Fruit fly (Drosophila melanogaster) whole organism, embryonic: Measurements from ENCODE around the gene LysRS.

ENCODE experiments used
- ATbp ChIP-seq: fragments of 200-800 bp; sonication (Bioruptor generic); optimal IDR thresholded peaks from 2 replicates; lab custom pipeline; 2017; ENCODE audit warnings: missing biosample characterization, mild to moderate bottlenecking, missing genetic modification characterization, missing genetic modification reagents
- Antp ChIP-seq: fragments of 200-800 bp; sonication (Bioruptor generic); optimal IDR thresholded peaks from 3 replicates; lab custom pipeline; 2016; ENCODE audit warnings: missing biosample characterization, missing genetic modification characterization
- Asciz ChIP-seq: fragments of 200-800 bp; sonication (Bioruptor generic); optimal IDR thresholded peaks from 2 replicates; lab custom pipeline; 2017; ENCODE audit warnings: missing biosample characterization, mild to moderate bottlenecking, missing genetic modification characterization, missing genetic modification reagents
- CG10959 ChIP-seq: fragments of 200-800 bp; sonication (Bioruptor generic); IDR thresholded peaks from 2 replicates; pipeline ENCODE4 v1.3.6; 2022; ENCODE audit warnings: missing biosample characterization, missing genetic modification characterization
- CG11093 ChIP-seq: fragments of 200-800 bp; sonication (Bioruptor generic); IDR thresholded peaks from 3 replicates; pipeline ENCODE4 v1.3.6; 2022; ENCODE audit warnings: missing biosample characterization, missing genetic modification characterization
- CG1233 ChIP-seq: fragments of 200-800 bp; sonication (Bioruptor generic); optimal IDR thresholded peaks from 4 replicates; lab custom pipeline; 2018; ENCODE audit warnings: missing biosample characterization, mild to moderate bottlenecking, missing genetic modification characterization
- CG12391 ChIP-seq: fragments of 200-800 bp; sonication (Bioruptor generic); optimal IDR thresholded peaks from 3 replicates; lab custom pipeline; 2018; ENCODE audit warnings: missing biosample characterization, mild to moderate bottlenecking, missing genetic modification characterization, moderate library complexity
- CG12744 ChIP-seq: fragments of 200-800 bp; sonication (Bioruptor generic); optimal IDR thresholded peaks from 2 replicates; lab custom pipeline; 2016; ENCODE audit warnings: missing biosample characterization, missing genetic modification characterization
- CG12942 ChIP-seq: fragments of 200-800 bp; sonication (Bioruptor generic); optimal IDR thresholded peaks from 3 replicates; lab custom pipeline; 2016; ENCODE audit warnings: missing biosample characterization, missing genetic modification characterization
- CG16779 ChIP-seq: fragments of 200-800 bp; sonication (Bioruptor generic); IDR thresholded peaks from 2 replicates; pipeline ENCODE4 v1.3.6; 2022; ENCODE audit warnings: missing biosample characterization, missing genetic modification characterization
- CG16815 ChIP-seq: fragments of 200-800 bp; sonication (Bioruptor generic); optimal IDR thresholded peaks from 3 replicates; lab custom pipeline; 2017; ENCODE audit warnings: missing biosample characterization, mild to moderate bottlenecking, missing genetic modification characterization
- CG16863 ChIP-seq: fragments of 200-800 bp; sonication (Bioruptor generic); optimal IDR thresholded peaks from 3 replicates; lab custom pipeline; 2016; ENCODE audit warnings: missing biosample characterization, missing genetic modification characterization
- CG17186 ChIP-seq: fragments of 200-800 bp; sonication (Bioruptor generic); optimal IDR thresholded peaks from 3 replicates; lab custom pipeline; 2017; ENCODE audit warnings: missing biosample characterization, missing genetic modification reagents, missing genetic modification characterization
- CG17829 ChIP-seq: fragments of 200-800 bp; optimal IDR thresholded peaks from 2 replicates; lab custom pipeline; 2019; ENCODE audit warnings: missing biosample characterization, mild to moderate bottlenecking, missing genetic modification characterization, moderate library complexity
- CG3838 ChIP-seq: fragments of 200-800 bp; sonication (Bioruptor generic); optimal IDR thresholded peaks from 3 replicates; lab custom pipeline; 2016; ENCODE audit warnings: missing biosample characterization, missing genetic modification characterization
- CG3995 ChIP-seq: fragments of 200-800 bp; sonication (Bioruptor generic); optimal IDR thresholded peaks from 3 replicates; lab custom pipeline; 2016; ENCODE audit warnings: missing biosample characterization, missing genetic modification characterization
- CG5245 ChIP-seq: fragments of 200-800 bp; sonication (Bioruptor generic); optimal IDR thresholded peaks from 3 replicates; lab custom pipeline; 2016; ENCODE audit warnings: missing biosample characterization, missing genetic modification characterization
- CG7556 ChIP-seq: fragments of 200-800 bp; sonication (Bioruptor generic); optimal IDR thresholded peaks from 2 replicates; lab custom pipeline; 2017; ENCODE audit warnings: missing biosample characterization, mild to moderate bottlenecking, missing genetic modification characterization
- CG7987 ChIP-seq: fragments of 200-800 bp; sonication (Bioruptor generic); optimal IDR thresholded peaks from 2 replicates; lab custom pipeline; 2018; ENCODE audit warnings: missing biosample characterization, mild to moderate bottlenecking, missing genetic modification characterization, moderate library complexity
- CG8290 ChIP-seq, 3 experiments: fragments of 200-800 bp; sonication (Bioruptor generic); optimal IDR thresholded peaks; 2 replicates each; lab custom pipeline; 2016 to 2019; ENCODE audit warnings: missing biosample characterization in 3 of 3, missing genetic modification characterization in 3 of 3, mild to moderate bottlenecking in 2 of 3, moderate library complexity in 1 of 3
- CG9876 ChIP-seq: fragments of 200-800 bp; sonication (Bioruptor generic); optimal IDR thresholded peaks from 2 replicates; lab custom pipeline; 2016; ENCODE audit warnings: missing biosample characterization, missing genetic modification characterization
- CG9932 ChIP-seq: fragments of 200-800 bp; sonication (Bioruptor generic); IDR thresholded peaks from 2 replicates; pipeline ENCODE4 v1.3.6; 2022; ENCODE audit warnings: missing biosample characterization, missing genetic modification characterization
- D19A ChIP-seq: fragments of 200-800 bp; optimal IDR thresholded peaks from 3 replicates; lab custom pipeline; 2019; ENCODE audit warnings: missing biosample characterization, mild to moderate bottlenecking, missing genetic modification characterization, moderate library complexity
- Doc3 ChIP-seq: fragments of 200-800 bp; sonication (Bioruptor generic); IDR thresholded peaks from 3 replicates; pipeline ENCODE4 v1.3.6; 2022; ENCODE audit warnings: missing biosample characterization, missing genetic modification characterization; ENCODE audit not compliant: partially characterized antibody
- Fer1 ChIP-seq: fragments of 200-800 bp; sonication (Bioruptor generic); optimal IDR thresholded peaks from 2 replicates; lab custom pipeline; 2017; ENCODE audit warnings: missing biosample characterization, mild to moderate bottlenecking, missing genetic modification characterization
- Gug ChIP-seq: fragments of 200-800 bp; sonication (Bioruptor generic); IDR thresholded peaks from 4 replicates; pipeline ENCODE4 v1.3.6; 2022; ENCODE audit warnings: missing biosample characterization, missing genetic modification characterization
- HLH4C ChIP-seq: fragments of 200-800 bp; sonication (Bioruptor generic); IDR thresholded peaks from 3 replicates; pipeline ENCODE4 v1.3.6; 2022; ENCODE audit warnings: missing biosample characterization, missing genetic modification characterization; ENCODE audit not compliant: partially characterized antibody
- Hmr ChIP-seq: fragments of 200-800 bp; sonication (Bioruptor generic); optimal IDR thresholded peaks from 3 replicates; lab custom pipeline; 2017; ENCODE audit warnings: mild to moderate bottlenecking, missing biosample characterization, missing genetic modification reagents, missing genetic modification characterization
- Hmx ChIP-seq: fragments of 200-800 bp; sonication (Bioruptor generic); optimal IDR thresholded peaks from 2 replicates; lab custom pipeline; 2016; ENCODE audit warnings: missing biosample characterization, missing genetic modification characterization
- Jarid2 ChIP-seq: fragments of 200-800 bp; sonication (Bioruptor generic); optimal IDR thresholded peaks from 3 replicates; lab custom pipeline; 2017; ENCODE audit warnings: mild to moderate bottlenecking, missing biosample characterization, missing genetic modification reagents, missing genetic modification characterization
- Optix ChIP-seq: fragments of 200-800 bp; sonication (Bioruptor generic); IDR thresholded peaks from 3 replicates; pipeline ENCODE4 v1.3.6; 2022; ENCODE audit warnings: missing biosample characterization, missing genetic modification characterization
- Rx ChIP-seq: fragments of 200-800 bp; sonication (Bioruptor generic); IDR thresholded peaks from 2 replicates; pipeline ENCODE4 v1.3.6; 2022; ENCODE audit warnings: missing biosample characterization, missing genetic modification characterization
- ab ChIP-seq: fragments of 200-800 bp; sonication (Bioruptor generic); optimal IDR thresholded peaks from 2 replicates; lab custom pipeline; 2016; ENCODE audit warnings: missing biosample characterization, missing genetic modification characterization
- ac ChIP-seq: fragments of 200-800 bp; sonication (Bioruptor generic); optimal IDR thresholded peaks from 3 replicates; lab custom pipeline; 2017; ENCODE audit warnings: missing biosample characterization, mild to moderate bottlenecking, missing genetic modification characterization
- dpn ChIP-seq, 2 experiments: fragments of 200-800 bp; sonication (Bioruptor generic); optimal IDR thresholded peaks; 3 replicates each; lab custom pipeline; 2016; ENCODE audit warnings: missing biosample characterization in 2 of 2, missing genetic modification characterization in 2 of 2
- gem ChIP-seq: fragments of 200-800 bp; sonication (Bioruptor generic); optimal IDR thresholded peaks from 2 replicates; lab custom pipeline; 2019; ENCODE audit warnings: missing biosample characterization, mild to moderate bottlenecking, missing genetic modification characterization, moderate library complexity
- gsb-n ChIP-seq: fragments of 200-800 bp; sonication (Bioruptor generic); optimal IDR thresholded peaks from 3 replicates; lab custom pipeline; 2018; ENCODE audit warnings: missing biosample characterization, mild to moderate bottlenecking, missing genetic modification characterization
- jing ChIP-seq: fragments of 200-800 bp; sonication (Bioruptor generic); optimal IDR thresholded peaks from 2 replicates; lab custom pipeline; 2018; ENCODE audit warnings: missing biosample characterization, mild to moderate bottlenecking, missing genetic modification characterization
- kni ChIP-seq: fragments of 200-800 bp; sonication (Bioruptor generic); optimal IDR thresholded peaks from 3 replicates; lab custom pipeline; 2017; ENCODE audit warnings: mild to moderate bottlenecking, missing biosample characterization, missing genetic modification reagents, missing genetic modification characterization
- lab ChIP-seq: fragments of 200-800 bp; sonication (Bioruptor generic); optimal IDR thresholded peaks from 3 replicates; lab custom pipeline; 2017; ENCODE audit warnings: missing biosample characterization, missing genetic modification characterization, mild to moderate bottlenecking, moderate library complexity, missing genetic modification reagents
- lola ChIP-seq, 3 experiments: fragments of >200 bp in 2 of 3; fragments of 200-800 bp in 1 of 3; sonication (Bioruptor generic) in 1 of 3; optimal IDR thresholded peaks; 2 replicates each; lab custom pipeline; 2017 to 2019; ENCODE audit warnings: missing biosample characterization in 3 of 3, missing genetic modification characterization in 3 of 3, mild to moderate bottlenecking in 1 of 3, moderate library complexity in 1 of 3
- pb ChIP-seq: fragments of 200-800 bp; sonication (Bioruptor generic); optimal IDR thresholded peaks from 3 replicates; lab custom pipeline; 2016; ENCODE audit warnings: missing biosample characterization, missing genetic modification characterization
- phol ChIP-seq: fragments of 200-800 bp; sonication (Bioruptor generic); optimal IDR thresholded peaks from 3 replicates; lab custom pipeline; 2018; ENCODE audit warnings: missing biosample characterization, mild to moderate bottlenecking, missing genetic modification characterization, moderate library complexity
- pros ChIP-seq: fragments of 200-800 bp; sonication (Bioruptor generic); optimal IDR thresholded peaks from 3 replicates; lab custom pipeline; 2019; ENCODE audit warnings: missing biosample characterization, mild to moderate bottlenecking, missing genetic modification characterization, moderate library complexity
- row ChIP-seq: fragments of 200-800 bp; sonication (Bioruptor generic); IDR thresholded peaks from 3 replicates; pipeline ENCODE4 v1.3.6; 2022; ENCODE audit warnings: missing biosample characterization, missing genetic modification characterization
- sisA ChIP-seq: fragments of 200-800 bp; sonication (Bioruptor generic); IDR thresholded peaks from 2 replicates; pipeline ENCODE4 v1.3.6; 2022; ENCODE audit warnings: missing biosample characterization, missing genetic modification characterization
- ssp ChIP-seq: fragments of 200-800 bp; sonication (Bioruptor generic); IDR thresholded peaks from 2 replicates; pipeline ENCODE4 v1.3.6; 2022; ENCODE audit warnings: missing biosample characterization, missing genetic modification characterization
- tll ChIP-seq, 2 experiments: fragments of 200-800 bp in 1 of 2; fragments of >200 bp in 1 of 2; sonication (Bioruptor generic) in 1 of 2; optimal IDR thresholded peaks; 2 replicates each; lab custom pipeline; 2017 to 2019; ENCODE audit warnings: missing biosample characterization in 2 of 2, missing genetic modification characterization in 2 of 2, mild to moderate bottlenecking in 1 of 2, moderate library complexity in 1 of 2
- wek ChIP-seq: fragments of 200-800 bp; sonication (Bioruptor generic); optimal IDR thresholded peaks from 3 replicates; lab custom pipeline; 2018; ENCODE audit warnings: missing biosample characterization, mild to moderate bottlenecking, missing genetic modification characterization, moderate library complexity
- zen ChIP-seq: fragments of 200-800 bp; sonication (Bioruptor generic); optimal IDR thresholded peaks from 3 replicates; lab custom pipeline; 2018; ENCODE audit warnings: missing biosample characterization, mild to moderate bottlenecking, missing genetic modification characterization, moderate library complexity

The LysRS gene

dm6 chrX:9650048-9650447 lies 41.4 kb upstream of the LysRS start (continued):
- TF ChIP-seq tll (GFP tag; optimal IDR thresholded peaks at IDR 0.05; lab: Kevin White, UChicago) = no peak
- peak; percentile 70; the same call in 2 of the 3 replicates for TF ChIP-seq row (GFP tag; lab: Robert Waterston, UW)
- no peak for TF ChIP-seq CG1233 (GFP tag; lab: Kevin White, UChicago)
- no peak for TF ChIP-seq Asciz (GFP tag; lab: Kevin White, UChicago)
- peak in 1 of 3 experiments; percentile 69 for TF ChIP-seq lola (GFP tag; optimal IDR thresholded peaks at IDR 0.05; lab: Kevin White, UChicago)
- no peak for TF ChIP-seq CG9876 (GFP tag; lab: Kevin White, UChicago)
- TF ChIP-seq CG17829 = peak; percentile 21
- TF ChIP-seq dpn (GFP tag; optimal IDR thresholded peaks at IDR 0.05; lab: Kevin White, UChicago) = peak in 1 of 2 experiments; percentile 3
- peak; percentile 68 for TF ChIP-seq CG12391 (tag; lab: Kevin White, UChicago)
- no peak for TF ChIP-seq CG9932 (GFP tag; lab: Robert Waterston, UW)
- TF ChIP-seq CG10959 = peak; percentile 54
- no peak for TF ChIP-seq CG3838 (GFP tag; lab: Kevin White, UChicago)
- peak; percentile 32 for TF ChIP-seq CG12942 (GFP tag; lab: Kevin White, UChicago)
- TF ChIP-seq CG11093 = peak; percentile 56; the same call in 1 of the 3 replicates
- TF ChIP-seq CG8290 (GFP tag; optimal IDR thresholded peaks at IDR 0.05; lab: Kevin White, UChicago) = no peak
- no peak for TF ChIP-seq CG8290 (tag; optimal IDR thresholded peaks at IDR 0.05; lab: Kevin White, UChicago)
- no peak for TF ChIP-seq CG17186 (GFP tag; lab: Kevin White, UChicago)
- no peak for TF ChIP-seq CG12744 (GFP tag; lab: Kevin White, UChicago)
- TF ChIP-seq CG16779 (GFP tag; lab: Robert Waterston, UW) = no peak
- no peak for TF ChIP-seq ac (GFP tag; lab: Kevin White, UChicago)
- TF ChIP-seq CG16863 (GFP tag; lab: Kevin White, UChicago) = peak; percentile 8
- peak; percentile 76 for TF ChIP-seq gem (tag; lab: Kevin White, UChicago)
- no peak for TF ChIP-seq CG7987 (GFP tag; lab: Kevin White, UChicago)
- TF ChIP-seq Fer1 (GFP tag; lab: Kevin White, UChicago) = no peak
- TF ChIP-seq D19A (tag; lab: Kevin White, UChicago) = peak; percentile 13
- no peak for TF ChIP-seq ab (GFP tag; lab: Kevin White, UChicago)
- TF ChIP-seq CG7556 = no peak
- no peak for TF ChIP-seq CG3995
- TF ChIP-seq HLH4C (GFP tag; lab: Robert Waterston, UW) = no peak
- no peak for TF ChIP-seq jing
- peak; percentile 8 for TF ChIP-seq ATbp (GFP tag; lab: Kevin White, UChicago)
- no peak for TF ChIP-seq Hmr (GFP tag; lab: Kevin White, UChicago)
- peak; percentile 63 for TF ChIP-seq CG16815 (GFP tag; lab: Kevin White, UChicago)
- no peak for TF ChIP-seq lab (GFP tag; lab: Kevin White, UChicago)
- no peak for TF ChIP-seq pros (GFP tag; lab: Kevin White, UChicago)
- TF ChIP-seq pb (GFP tag; lab: Kevin White, UChicago) = no peak
- no peak for TF ChIP-seq wek (GFP tag; lab: Kevin White, UChicago)
- TF ChIP-seq Doc3 = no peak
- peak; percentile 28 for TF ChIP-seq zen (tag; lab: Kevin White, UChicago)
- TF ChIP-seq gsb-n (tag; lab: Kevin White, UChicago) = peak; percentile 52
- peak; percentile 43; the same call in 1 of the 2 replicates for TF ChIP-seq ssp (GFP tag; lab: Robert Waterston, UW)
- no peak for TF ChIP-seq Gug
- no peak for TF ChIP-seq Hmx (GFP tag; lab: Kevin White, UChicago)
- no peak for TF ChIP-seq Jarid2 (GFP tag; lab: Kevin White, UChicago)
- TF ChIP-seq Rx (GFP tag; lab: Robert Waterston, UW) = no peak
- no peak for TF ChIP-seq Antp (GFP tag; lab: Kevin White, UChicago)
- TF ChIP-seq kni (GFP tag; lab: Kevin White, UChicago) = no peak
- TF ChIP-seq sisA (GFP tag; lab: Robert Waterston, UW) = peak; percentile 37; the same call in 1 of the 2 replicates
- TF ChIP-seq CG5245 = no peak
- TF ChIP-seq Optix (GFP tag; lab: Robert Waterston, UW) = no peak
- TF ChIP-seq phol (tag; lab: Kevin White, UChicago) = peak; percentile 60
